Fruit fly (Drosophila melanogaster) whole organism, embryonic: ENCODE measurements around the gene CG11052.

ENCODE experiments used
- Abd-B ChIP-seq: fragments of 200-800 bp; sonication (Bioruptor generic); optimal IDR thresholded peaks from 2 replicates; lab custom pipeline; 2018; ENCODE audit warnings: missing biosample characterization, mild to moderate bottlenecking, missing genetic modification characterization, moderate library complexity
- CG10565 ChIP-seq: fragments of 200-800 bp; sonication (Bioruptor generic); optimal IDR thresholded peaks from 3 replicates; lab custom pipeline; 2016; ENCODE audit warnings: missing biosample characterization, mild to moderate bottlenecking, missing genetic modification characterization
- CG13424 ChIP-seq: fragments of 200-800 bp; sonication (Bioruptor generic); optimal IDR thresholded peaks from 2 replicates; lab custom pipeline; 2019; ENCODE audit warnings: missing biosample characterization, mild to moderate bottlenecking, missing genetic modification characterization, moderate library complexity
- CG13775 ChIP-seq: fragments of 200-800 bp; sonication (Bioruptor generic); optimal IDR thresholded peaks from 3 replicates; lab custom pipeline; 2017; ENCODE audit warnings: missing biosample characterization, mild to moderate bottlenecking, missing genetic modification characterization
- CG14965 ChIP-seq: fragments of 200-800 bp; sonication (Bioruptor generic); optimal IDR thresholded peaks from 2 replicates; lab custom pipeline; 2016; ENCODE audit warnings: missing biosample characterization, missing genetic modification characterization, borderline replicate concordance
- CG15011 ChIP-seq: fragments of 200-800 bp; sonication (Bioruptor generic); optimal IDR thresholded peaks from 3 replicates; lab custom pipeline; 2018; ENCODE audit warnings: missing biosample characterization, mild to moderate bottlenecking, missing genetic modification characterization
- CG15073 ChIP-seq: fragments of 200-800 bp; sonication (Bioruptor generic); optimal IDR thresholded peaks from 2 replicates; lab custom pipeline; 2016; ENCODE audit warnings: missing biosample characterization, missing genetic modification characterization
- CG1603 ChIP-seq: fragments of 200-800 bp; sonication (Bioruptor generic); optimal IDR thresholded peaks from 2 replicates; lab custom pipeline; 2019; ENCODE audit warnings: missing biosample characterization, mild to moderate bottlenecking, missing genetic modification characterization, moderate library complexity
- CG17568 ChIP-seq: fragments of 200-800 bp; sonication (Bioruptor generic); optimal IDR thresholded peaks from 2 replicates; lab custom pipeline; 2018; ENCODE audit warnings: missing biosample characterization, mild to moderate bottlenecking, missing genetic modification characterization, moderate library complexity
- CG33213 ChIP-seq: fragments of 200-800 bp; sonication (Bioruptor generic); optimal IDR thresholded peaks from 3 replicates; lab custom pipeline; 2016; ENCODE audit warnings: missing biosample characterization, missing genetic modification characterization
- CG42726 ChIP-seq: fragments of 200-800 bp; sonication (Bioruptor generic); IDR thresholded peaks from 2 replicates; pipeline ENCODE4 v1.3.6; 2022; ENCODE audit warnings: missing biosample characterization, missing genetic modification characterization; ENCODE audit not compliant: partially characterized antibody
- CG43689 ChIP-seq: fragments of 200-800 bp; sonication (Bioruptor generic); IDR thresholded peaks from 2 replicates; pipeline ENCODE4 v1.3.6; 2022; ENCODE audit warnings: missing biosample characterization, missing genetic modification characterization
- CG4854 ChIP-seq: fragments of 200-800 bp; sonication (Bioruptor generic); optimal IDR thresholded peaks from 2 replicates; lab custom pipeline; 2016; ENCODE audit warnings: missing biosample characterization, missing genetic modification characterization, inconsistent platforms
- CG6765 ChIP-seq: fragments of 200-800 bp; sonication (Bioruptor generic); optimal IDR thresholded peaks from 3 replicates; lab custom pipeline; 2017; ENCODE audit warnings: missing biosample characterization, mild to moderate bottlenecking, missing genetic modification characterization
- CG7745 ChIP-seq: fragments of 200-800 bp; sonication (Bioruptor generic); optimal IDR thresholded peaks from 2 replicates; lab custom pipeline; 2018; ENCODE audit warnings: missing biosample characterization, mild to moderate bottlenecking, missing genetic modification characterization, moderate library complexity
- Dad ChIP-seq: fragments of 200-800 bp; sonication (Bioruptor generic); optimal IDR thresholded peaks from 3 replicates; lab custom pipeline; 2016; ENCODE audit warnings: missing biosample characterization, missing genetic modification characterization
- Ets97D ChIP-seq: fragments of 200-800 bp; sonication (Bioruptor generic); optimal IDR thresholded peaks from 3 replicates; lab custom pipeline; 2016; ENCODE audit warnings: missing biosample characterization, missing genetic modification characterization
- Hand ChIP-seq: fragments of 200-800 bp; sonication (Bioruptor generic); optimal IDR thresholded peaks from 2 replicates; lab custom pipeline; 2017; ENCODE audit warnings: mild to moderate bottlenecking, missing biosample characterization, missing genetic modification reagents, missing genetic modification characterization
- Max ChIP-seq: fragments of 200-800 bp; sonication (Bioruptor generic); optimal IDR thresholded peaks from 2 replicates; lab custom pipeline; 2016; ENCODE audit warnings: missing biosample characterization, mild to moderate bottlenecking, missing genetic modification characterization
- Mes4 ChIP-seq: fragments of 200-800 bp; sonication (Bioruptor generic); optimal IDR thresholded peaks from 2 replicates; lab custom pipeline; 2016; ENCODE audit warnings: missing biosample characterization, missing genetic modification characterization
- Nf-YC ChIP-seq: fragments of 200-800 bp; optimal IDR thresholded peaks from 3 replicates; lab custom pipeline; 2019; ENCODE audit warnings: missing biosample characterization, mild to moderate bottlenecking, missing genetic modification characterization, moderate library complexity
- Poxn ChIP-seq: fragments of 200-800 bp; sonication (Bioruptor generic); IDR thresholded peaks from 2 replicates; pipeline ENCODE4 v1.3.6; 2022; ENCODE audit warnings: missing biosample characterization, missing genetic modification characterization
- Scr ChIP-seq: fragments of 200-800 bp; sonication (Bioruptor generic); IDR thresholded peaks from 2 replicates; pipeline ENCODE4 v1.3.6; 2022; ENCODE audit warnings: missing biosample characterization, missing genetic modification characterization; ENCODE audit not compliant: partially characterized antibody
- Spps ChIP-seq: fragments of 200-800 bp; sonication (Bioruptor generic); optimal IDR thresholded peaks from 2 replicates; lab custom pipeline; 2018; ENCODE audit warnings: missing biosample characterization, mild to moderate bottlenecking, missing genetic modification characterization
- Usf ChIP-seq: fragments of 200-800 bp; sonication (Bioruptor generic); optimal IDR thresholded peaks from 2 replicates; lab custom pipeline; 2017; ENCODE audit warnings: missing genotype, missing biosample characterization, missing genetic modification characterization
- amos ChIP-seq: fragments of 200-800 bp; sonication (Bioruptor generic); IDR thresholded peaks from 2 replicates; pipeline ENCODE4 v1.3.6; 2022; ENCODE audit warnings: missing biosample characterization, missing genetic modification characterization; ENCODE audit not compliant: partially characterized antibody
- ara ChIP-seq: fragments of 200-800 bp; sonication (Bioruptor generic); IDR thresholded peaks from 2 replicates; pipeline ENCODE4 v1.3.6; 2022; ENCODE audit warnings: missing biosample characterization, missing genetic modification characterization
- cato ChIP-seq: fragments of 200-800 bp; sonication (Bioruptor generic); optimal IDR thresholded peaks from 2 replicates; lab custom pipeline; 2016; ENCODE audit warnings: missing biosample characterization, missing genetic modification characterization, borderline replicate concordance
- emc ChIP-seq: fragments of 200-800 bp; sonication (Bioruptor generic); optimal IDR thresholded peaks from 2 replicates; lab custom pipeline; 2016; ENCODE audit warnings: missing biosample characterization, missing genetic modification characterization
- exex ChIP-seq: fragments of 200-800 bp; sonication (Bioruptor generic); optimal IDR thresholded peaks from 4 replicates; lab custom pipeline; 2018; ENCODE audit warnings: missing biosample characterization, mild to moderate bottlenecking, missing genetic modification characterization, moderate library complexity
- fd96Cb ChIP-seq: fragments of 200-800 bp; sonication (Bioruptor generic); optimal IDR thresholded peaks from 2 replicates; lab custom pipeline; 2018; ENCODE audit warnings: missing biosample characterization, mild to moderate bottlenecking, missing genetic modification characterization, moderate library complexity
- gcm ChIP-seq: fragments of 200-800 bp; sonication (Bioruptor generic); optimal IDR thresholded peaks from 2 replicates; lab custom pipeline; 2019; ENCODE audit warnings: missing biosample characterization, mild to moderate bottlenecking, missing genetic modification characterization, moderate library complexity
- gcm2 ChIP-seq: fragments of 200-800 bp; sonication (Bioruptor generic); optimal IDR thresholded peaks from 2 replicates; lab custom pipeline; 2016; ENCODE audit warnings: missing biosample characterization, missing genetic modification characterization
- ham ChIP-seq: fragments of 200-800 bp; sonication (Bioruptor generic); IDR thresholded peaks from 2 replicates; pipeline ENCODE4 v1.3.6; 2022; ENCODE audit warnings: missing biosample characterization, missing genetic modification characterization
- hb ChIP-seq: fragments of 200-800 bp; sonication (Bioruptor generic); IDR thresholded peaks from 3 replicates; pipeline ENCODE4 v1.3.6; 2022; ENCODE audit warnings: missing biosample characterization, missing genetic modification characterization; ENCODE audit not compliant: partially characterized antibody
- hkb ChIP-seq, 2 experiments: fragments of 200-800 bp in 1 of 2; fragments of >200 bp in 1 of 2; sonication (Bioruptor generic) in 1 of 2; IDR thresholded peaks in 1 of 2; optimal IDR thresholded peaks in 1 of 2; 2 replicates each; pipeline versions ENCODE4 v1.3.6 to Lab custom; 2017 to 2022; ENCODE audit warnings: missing biosample characterization in 1 of 2, missing genetic modification characterization in 1 of 2
- jigr1 ChIP-seq: fragments of 200-800 bp; sonication (Bioruptor generic); IDR thresholded peaks from 3 replicates; pipeline ENCODE4 v1.3.6; 2022; ENCODE audit warnings: missing biosample characterization, missing genetic modification characterization
- nau ChIP-seq: fragments of 200-800 bp; sonication (Bioruptor generic); optimal IDR thresholded peaks from 3 replicates; lab custom pipeline; 2017; ENCODE audit warnings: missing biosample characterization, mild to moderate bottlenecking, missing genetic modification characterization, missing genetic modification reagents
- nerfin-1 ChIP-seq: fragments of 200-800 bp; sonication (Bioruptor generic); optimal IDR thresholded peaks from 3 replicates; lab custom pipeline; 2019; ENCODE audit warnings: missing biosample characterization, mild to moderate bottlenecking, missing genetic modification characterization, moderate library complexity
- oc ChIP-seq: fragments of 200-800 bp; sonication (Bioruptor generic); optimal IDR thresholded peaks from 2 replicates; lab custom pipeline; 2018; ENCODE audit warnings: missing biosample characterization, mild to moderate bottlenecking, missing genetic modification characterization, moderate library complexity
- onecut ChIP-seq: fragments of 200-800 bp; sonication (Bioruptor generic); IDR thresholded peaks from 2 replicates; pipeline ENCODE4 v1.3.6; 2022; ENCODE audit warnings: missing biosample characterization, missing genetic modification characterization
- pfk ChIP-seq: fragments of 200-800 bp; sonication (Bioruptor generic); optimal IDR thresholded peaks from 2 replicates; lab custom pipeline; 2018; ENCODE audit warnings: missing biosample characterization, mild to moderate bottlenecking, missing genetic modification characterization, moderate library complexity
- rib ChIP-seq: fragments of 200-800 bp; sonication (Bioruptor generic); IDR thresholded peaks from 2 replicates; pipeline ENCODE4 v1.3.6; 2022; ENCODE audit warnings: missing biosample characterization, missing genetic modification characterization
- sd ChIP-seq: fragments of 200-800 bp; sonication (Bioruptor generic); optimal IDR thresholded peaks from 3 replicates; lab custom pipeline; 2018; ENCODE audit warnings: missing biosample characterization, mild to moderate bottlenecking, missing genetic modification characterization, moderate library complexity
- sens ChIP-seq: fragments of 200-800 bp; sonication (Bioruptor generic); peaks from one replicate; lab custom pipeline; 2016; ENCODE audit warnings: missing biosample characterization, missing genetic modification characterization
- sug ChIP-seq: fragments of 200-800 bp; optimal IDR thresholded peaks from 2 replicates; lab custom pipeline; 2019; ENCODE audit warnings: missing biosample characterization, mild to moderate bottlenecking, missing genetic modification characterization, moderate library complexity
- wdn ChIP-seq: fragments of 200-800 bp; sonication (Bioruptor generic); IDR thresholded peaks from 2 replicates; pipeline ENCODE4 v1.3.6; 2022; ENCODE audit warnings: missing biosample characterization, missing genetic modification characterization
- zfh2 ChIP-seq: fragments of 200-800 bp; sonication (Bioruptor generic); optimal IDR thresholded peaks from 2 replicates; lab custom pipeline; 2016; ENCODE audit warnings: missing biosample characterization, missing genetic modification characterization

CG11052 gene

DNA sequence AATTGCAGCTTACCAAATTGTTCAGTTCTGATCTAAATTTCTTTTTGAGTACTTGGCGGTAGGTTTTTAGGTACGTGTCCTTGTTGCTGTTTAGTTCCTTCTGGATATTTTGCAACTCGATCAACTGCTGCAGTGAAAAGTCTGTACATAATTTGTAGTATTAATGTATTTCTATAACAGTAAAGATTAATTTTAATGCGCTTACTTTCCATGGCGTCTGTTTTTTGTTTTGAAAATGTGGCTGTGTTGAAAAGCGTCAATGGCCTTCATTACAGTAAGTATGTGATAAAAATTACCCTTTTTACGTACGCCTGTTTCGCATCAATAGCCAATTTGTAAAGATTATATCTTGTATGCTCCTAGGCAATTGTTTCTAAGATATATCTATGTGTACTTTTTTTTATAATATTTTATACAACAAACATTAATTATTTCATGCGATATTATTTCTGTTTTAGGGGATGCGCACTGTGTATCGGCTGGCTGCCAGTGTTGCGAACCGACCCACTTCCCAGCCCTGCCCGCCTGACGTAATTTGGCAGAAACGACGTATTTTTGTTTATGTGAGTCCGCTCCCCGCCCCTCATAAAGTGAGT, 7.9 kb downstream of the CG11052 start, which contains the start of the genes Kmn2 and CG2698 (continued):
- TF ChIP-seq sd (tag; lab: Kevin White, UChicago), result peak; percentile 81
- TF ChIP-seq CG43689 (GFP tag; lab: Robert Waterston, UW), result peak; percentile 93
- TF ChIP-seq cato (GFP tag; lab: Kevin White, UChicago), result peak; percentile 91
- TF ChIP-seq CG13424 (tag; lab: Kevin White, UChicago), result peak; percentile 95
- peak; percentile 73 for TF ChIP-seq gcm2 (GFP tag; lab: Kevin White, UChicago)
- TF ChIP-seq Mes4 (GFP tag; lab: Kevin White, UChicago), result peak; percentile 61
- TF ChIP-seq zfh2 (GFP tag; lab: Kevin White, UChicago), result peak; percentile 88
- peak; percentile 84 for TF ChIP-seq CG4854 (GFP tag; lab: Kevin White, UChicago)
- peak; percentile 76 for TF ChIP-seq exex (tag; lab: Kevin White, UChicago)
- TF ChIP-seq gcm (GFP tag; lab: Kevin White, UChicago), result peak; percentile 93
- peak; percentile 90 for TF ChIP-seq nau
- TF ChIP-seq jigr1 (GFP tag; lab: Robert Waterston, UW), result peak; percentile 96
- TF ChIP-seq fd96Cb (tag; lab: Kevin White, UChicago), result peak; percentile 96
- TF ChIP-seq oc (tag; lab: Kevin White, UChicago), result peak; percentile 94
- peak; percentile 96 for TF ChIP-seq Max (GFP tag; lab: Kevin White, UChicago)
- peak; percentile 72 for TF ChIP-seq hkb (optimal IDR thresholded peaks at IDR 0.05; lab: Kevin White, UChicago)
- TF ChIP-seq hkb (GFP tag; IDR thresholded peaks at IDR 0.05; lab: Robert Waterston, UW), result peak; percentile 97
- TF ChIP-seq Usf, result peak; percentile 91
- TF ChIP-seq rib, result peak; percentile 98
- peak; percentile 36; the same call in 1 of the 2 replicates for TF ChIP-seq amos
- TF ChIP-seq Dad (GFP tag; lab: Kevin White, UChicago), result peak; percentile 71
- TF ChIP-seq CG17568 (GFP tag; lab: Kevin White, UChicago), result peak; percentile 88
- TF ChIP-seq Poxn (GFP tag; lab: Robert Waterston, UW), result peak; percentile 92
- peak; percentile 75 for TF ChIP-seq Scr (GFP tag; lab: Robert Waterston, UW)
- peak; percentile 92 for TF ChIP-seq ham (GFP tag; lab: Robert Waterston, UW)
- TF ChIP-seq CG15073, result peak; percentile 75
- peak; percentile 88 for TF ChIP-seq CG6765
- 0 out of 2 replicates have a peak, but pooled peaks have one; percentile 27 for TF ChIP-seq CG42726 (GFP tag; lab: Robert Waterston, UW)
- TF ChIP-seq CG33213 (GFP tag; lab: Kevin White, UChicago), result peak; percentile 31
- TF ChIP-seq hb (GFP tag; lab: Robert Waterston, UW), result peak; percentile 17; the same call in 1 of the 3 replicates
- TF ChIP-seq onecut (GFP tag; lab: Robert Waterston, UW), result peak; percentile 87
- TF ChIP-seq ara (GFP tag; lab: Robert Waterston, UW), result peak; percentile 97
- TF ChIP-seq Abd-B (GFP tag; lab: Kevin White, UChicago), result peak; percentile 98
- TF ChIP-seq sens, result peak; percentile 95
- peak; percentile 88 for TF ChIP-seq nerfin-1 (tag; lab: Kevin White, UChicago)
- peak; percentile 92 for TF ChIP-seq sug (tag; lab: Kevin White, UChicago)
- TF ChIP-seq wdn (GFP tag; lab: Robert Waterston, UW), result peak; percentile 96
- peak; percentile 69 for TF ChIP-seq emc (GFP tag; lab: Kevin White, UChicago)
- peak; percentile 57 for TF ChIP-seq CG1603 (tag; lab: Kevin White, UChicago)
- no peak for TF ChIP-seq CG14965 (GFP tag; lab: Kevin White, UChicago)
- TF ChIP-seq Spps (tag; lab: Kevin White, UChicago), result peak; percentile 84
- peak; percentile 86 for TF ChIP-seq CG15011
- TF ChIP-seq CG7745 (tag; lab: Kevin White, UChicago), result peak; percentile 22
- no peak for TF ChIP-seq pfk (GFP tag; lab: Kevin White, UChicago)
- TF ChIP-seq Nf-YC (tag; lab: Kevin White, UChicago), result peak; percentile 84
- peak; percentile 77 for TF ChIP-seq CG10565 (GFP tag; lab: Kevin White, UChicago)
- peak; percentile 60 for TF ChIP-seq Ets97D (GFP tag; lab: Kevin White, UChicago)
- peak; percentile 94 for TF ChIP-seq CG13775 (GFP tag; lab: Kevin White, UChicago)
- peak; percentile 88 for TF ChIP-seq Hand (GFP tag; lab: Kevin White, UChicago)
